Worm (Caenorhabditis elegans) whole organism, L4/young adult: ENCODE results near the gene Y105C5B.1418.

Experiments
- W03F9.2 ChIP-seq: fragments of 150-350 bp; optimal IDR thresholded peaks from 2 replicates; lab custom pipeline; 2014; ENCODE audit warnings: missing biosample characterization, missing genetic modification characterization
- him-1 ChIP-seq: sonication (generic microtip); optimal IDR thresholded peaks from 2 replicates; lab custom pipeline; 2016; ENCODE audit warnings: missing genotype, missing genetic modification reagents, missing genetic modification characterization, missing compliant biosample characterization

ce11 chrIV:16047468-16047867 is 19.8 kb downstream of the Y105C5B.1418 start:
- TF ChIP-seq him-1 (tag; lab: Kevin White, UChicago) (no peak), W03F9.2 (tag; lab: Kevin White, UChicago) (no peak)
